Fruit fly (Drosophila melanogaster) S2 (cell line): ENCODE results near the gene RpL28.

Experiments
- CG8478 ChIP-seq: fragments of >200 bp; optimal IDR thresholded peaks from 2 replicates; lab custom pipeline; 2018
- CTCF ChIP-seq, 2 experiments: fragments of >200 bp; optimal IDR thresholded peaks; 2 replicates each; lab custom pipeline; 2018

Gene RpL28

DNA sequence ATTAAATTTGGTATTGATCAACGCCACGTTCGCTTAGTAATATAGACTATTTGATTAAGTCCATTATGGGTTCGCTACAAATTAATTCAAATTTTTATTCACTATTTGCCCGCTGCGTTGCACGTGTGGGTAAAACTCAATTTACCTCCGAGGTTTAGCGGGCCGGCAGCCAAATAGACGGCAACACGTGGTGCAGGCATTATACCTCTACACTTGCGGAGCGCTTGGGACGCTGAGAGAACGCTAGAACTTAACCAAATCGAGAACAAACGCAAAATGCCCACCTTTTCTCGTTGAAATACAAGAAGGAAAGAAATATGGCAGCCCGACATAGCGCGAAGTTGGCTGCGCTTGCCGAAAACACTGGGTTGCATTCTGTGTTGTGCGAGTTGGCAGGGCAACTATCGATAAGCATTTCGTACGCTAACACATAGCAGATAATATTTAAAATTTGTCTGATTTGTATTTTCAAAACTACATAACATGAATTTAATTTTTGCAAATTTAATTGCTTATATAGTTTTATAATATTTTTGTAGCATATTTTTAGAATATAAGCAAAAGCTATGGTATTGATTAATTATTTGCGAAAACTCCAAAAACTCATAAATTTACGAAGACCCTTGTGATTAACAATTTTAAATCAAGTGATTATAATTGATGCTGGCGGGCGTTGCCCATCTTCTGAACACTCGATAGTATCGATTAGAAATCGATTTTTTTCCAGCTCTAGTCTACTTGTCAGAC is at the start of gene RpL28, which contains the start of gene eIF1:
Gene RpL28, minus strand, starts transcription at position 318 of the 747 bp plus-strand sequence.
Gene eIF1, plus strand, starts transcription at position 699 of the 747 bp plus-strand sequence.
- TF ChIP-seq CG8478 (lab: Kevin White, UChicago) (no peak), CTCF (optimal IDR thresholded peaks at IDR 0.05; lab: Kevin White, UChicago) (no peak)

DNA sequence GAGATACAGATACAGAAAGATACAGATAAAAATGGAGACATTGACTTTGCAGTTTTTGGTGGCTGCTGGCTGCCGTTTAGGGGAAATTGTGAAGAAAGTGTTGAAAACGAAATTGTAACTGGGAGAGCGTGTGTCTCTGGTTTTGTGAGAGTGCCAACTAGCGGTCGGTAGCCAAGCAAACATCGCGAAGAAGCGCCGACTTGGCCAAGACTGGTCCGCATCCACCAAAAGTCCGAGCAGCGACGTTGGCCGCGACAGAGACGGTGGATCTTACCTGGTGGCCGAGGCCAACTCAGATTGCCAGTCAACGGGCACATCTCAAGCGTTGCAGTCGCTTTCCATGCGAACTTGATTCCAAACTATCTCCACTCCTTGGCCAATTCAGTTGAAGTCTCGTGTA is 48.0 kb upstream of the RpL28 start, which contains the start of gene CG14960:
Gene CG14960, plus strand, starts transcription at position 301 of the 400 bp plus-strand sequence.
- TF ChIP-seq CTCF (optimal IDR thresholded peaks at IDR 0.05; lab: Kevin White, UChicago) (no peak), CG8478 (lab: Kevin White, UChicago) (no peak)

DNA sequence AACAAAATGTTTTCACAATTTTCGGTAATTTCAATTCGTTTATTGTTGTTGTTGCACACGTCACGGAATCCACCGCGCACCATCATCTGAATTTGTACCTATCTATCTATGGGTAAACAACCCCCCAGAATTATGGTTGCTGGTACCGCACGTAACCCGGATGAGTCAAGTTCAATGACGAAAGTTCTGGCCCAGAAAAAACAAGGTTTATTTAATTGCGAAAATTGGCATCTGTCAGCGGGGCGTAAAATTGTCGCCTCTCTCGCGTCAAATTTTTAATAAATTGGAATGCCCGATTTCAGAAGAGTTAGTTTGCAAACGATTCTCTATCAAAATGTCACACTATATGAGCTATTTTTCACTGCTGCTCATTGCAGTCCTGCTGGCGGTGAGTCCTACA is 45.4 kb upstream of the RpL28 start, which contains the start of gene CG34265:
Gene CG34265, plus strand, starts transcription at position 301 of the 400 bp plus-strand sequence.
- no peak for TF ChIP-seq CG8478 (lab: Kevin White, UChicago)
- no peak for TF ChIP-seq CTCF (optimal IDR thresholded peaks at IDR 0.05; lab: Kevin White, UChicago)

- TF ChIP-seq CTCF (optimal IDR thresholded peaks at IDR 0.05; lab: Kevin White, UChicago) (no peak), CG8478 (lab: Kevin White, UChicago) (no peak)
Measured at dm6 chr3L:3266306-3266705, 43.5 kb upstream of the RpL28 start.

- TF ChIP-seq CTCF (optimal IDR thresholded peaks at IDR 0.05; lab: Kevin White, UChicago) (no peak), CG8478 (lab: Kevin White, UChicago) (no peak)
Measured at dm6 chr3L:3261642-3262041, 38.9 kb upstream of the RpL28 start.

dm6 chr3L:3259703-3260102 is 36.9 kb upstream of the RpL28 start:
- TF ChIP-seq CTCF (optimal IDR thresholded peaks at IDR 0.05; lab: Kevin White, UChicago) (no peak), CG8478 (lab: Kevin White, UChicago) (no peak)

DNA sequence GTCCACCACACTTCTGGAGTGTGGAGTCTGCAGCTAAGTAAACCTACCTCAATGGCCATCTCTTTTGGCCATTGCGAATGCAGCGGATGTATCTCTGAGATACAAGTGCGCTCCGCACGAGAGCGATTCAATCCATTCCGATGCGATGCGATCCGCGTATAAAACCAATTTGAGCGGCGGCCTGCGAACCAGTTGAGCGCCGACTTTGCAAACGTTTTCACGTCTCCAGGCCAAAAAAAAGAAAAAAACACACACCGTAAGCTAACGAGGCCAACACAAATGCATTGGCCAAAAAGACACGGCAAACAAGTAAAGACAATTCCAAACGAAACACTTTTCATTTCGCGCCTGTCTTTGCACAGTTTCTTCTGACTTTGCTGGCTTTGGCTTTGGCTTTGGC is 34.9 kb upstream of the RpL28 start, which contains the start of gene ckd:
Gene ckd, plus strand, starts transcription at position 189 of the 400 bp plus-strand sequence.
- TF ChIP-seq CG8478 (lab: Kevin White, UChicago), result no peak
- TF ChIP-seq CTCF (optimal IDR thresholded peaks at IDR 0.05; lab: Kevin White, UChicago), result no peak

DNA sequence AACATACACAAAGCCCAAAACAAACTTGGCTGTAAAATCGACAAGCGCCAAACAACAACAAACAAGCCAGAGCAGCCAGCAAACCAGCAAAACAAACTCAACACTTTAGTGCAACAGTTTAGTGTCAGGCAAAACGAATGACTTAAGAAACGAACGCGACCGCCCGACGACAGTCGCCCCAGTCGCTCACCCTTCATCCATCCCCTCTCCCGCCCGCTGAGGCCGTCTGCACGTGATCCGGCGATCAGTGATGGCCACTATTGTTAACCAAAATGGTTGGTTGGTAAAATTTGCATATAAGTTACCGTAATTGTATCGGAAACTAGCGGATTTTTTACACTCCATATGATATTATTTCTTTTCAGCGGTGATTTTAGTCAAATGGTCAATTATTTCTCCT is 30.9 kb upstream of the RpL28 start:
- TF ChIP-seq CTCF (optimal IDR thresholded peaks at IDR 0.05; lab: Kevin White, UChicago) (no peak), CG8478 (lab: Kevin White, UChicago) (no peak)

- TF ChIP-seq CTCF (optimal IDR thresholded peaks at IDR 0.05; lab: Kevin White, UChicago), result no peak
- no peak for TF ChIP-seq CG8478 (lab: Kevin White, UChicago)
Measured at dm6 chr3L:3252884-3253283, 30.1 kb upstream of the RpL28 start.

DNA sequence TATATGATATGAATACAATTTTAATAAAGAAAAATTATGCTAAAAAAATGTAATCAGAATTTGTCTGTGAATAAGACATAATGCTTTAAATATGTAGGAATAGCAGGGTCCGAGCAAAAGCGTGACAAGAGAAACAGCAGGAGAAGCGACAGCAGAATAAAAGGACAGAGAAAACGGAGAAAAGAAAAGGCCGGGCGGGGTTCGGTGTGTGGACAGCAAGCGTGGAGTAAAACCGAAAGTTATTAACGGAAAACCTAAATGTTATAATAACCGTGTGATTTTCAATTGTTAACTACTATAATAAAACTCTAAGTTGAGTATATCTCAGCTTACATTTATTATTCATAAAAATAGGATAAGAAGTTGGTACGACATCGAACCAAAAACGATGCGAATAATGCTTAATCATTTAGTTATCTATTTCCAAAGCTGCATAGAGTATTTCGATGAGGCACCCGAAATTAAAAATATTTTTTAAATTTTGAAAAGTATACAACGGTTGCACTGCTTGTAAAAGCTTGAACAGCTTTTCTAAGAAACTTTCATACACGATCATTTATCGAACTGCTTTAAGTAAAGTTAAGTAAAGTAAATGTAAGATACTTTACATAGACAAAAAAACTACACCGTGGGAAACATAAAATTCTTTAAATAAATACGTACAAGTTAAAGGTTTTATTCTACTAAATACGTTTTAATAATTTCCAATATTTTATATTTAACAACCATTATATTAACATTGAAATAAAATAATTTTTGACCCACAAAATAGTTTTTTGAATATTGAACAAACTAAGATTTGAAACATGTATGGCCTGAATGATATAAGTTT is 29.1 kb upstream of the RpL28 start:
- TF ChIP-seq CG8478 (lab: Kevin White, UChicago), result no peak
- no peak for TF ChIP-seq CTCF (optimal IDR thresholded peaks at IDR 0.05; lab: Kevin White, UChicago)

DNA sequence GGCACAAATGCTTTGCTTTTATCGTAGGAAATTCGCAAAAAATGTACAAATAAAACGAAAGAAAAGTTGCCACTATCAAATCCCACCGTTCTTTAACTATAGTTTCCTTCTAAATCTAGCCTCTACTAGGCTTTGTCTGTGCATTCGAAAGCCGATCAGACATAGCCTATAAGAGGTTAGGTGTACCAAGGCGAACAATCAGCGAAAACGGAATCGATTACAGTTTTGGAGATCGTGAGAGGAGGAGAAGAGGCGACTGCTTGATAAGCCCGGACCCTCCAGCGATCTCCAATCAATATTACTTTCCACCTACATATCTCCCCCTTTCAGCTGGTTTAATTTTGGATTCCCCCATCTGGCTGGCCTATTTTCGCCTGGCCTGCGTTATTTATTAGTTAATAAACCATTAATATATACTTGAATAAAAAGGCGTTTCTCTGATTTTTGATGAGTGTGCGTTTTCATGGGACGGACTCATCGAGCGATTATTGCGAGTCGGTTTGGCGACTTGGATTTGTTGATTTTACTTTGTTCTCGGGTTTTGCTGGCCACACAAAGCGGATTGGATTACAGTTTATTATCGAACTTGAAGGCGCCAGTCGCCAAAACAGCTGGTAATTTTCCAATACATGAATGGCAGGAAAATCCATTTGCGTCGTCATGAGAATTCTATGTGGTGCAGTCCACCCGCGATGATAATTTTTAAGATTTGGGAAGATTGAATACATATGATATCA is 28.3 kb upstream of the RpL28 start:
- TF ChIP-seq CTCF (optimal IDR thresholded peaks at IDR 0.05; lab: Kevin White, UChicago) (no peak), CG8478 (lab: Kevin White, UChicago) (no peak)

DNA sequence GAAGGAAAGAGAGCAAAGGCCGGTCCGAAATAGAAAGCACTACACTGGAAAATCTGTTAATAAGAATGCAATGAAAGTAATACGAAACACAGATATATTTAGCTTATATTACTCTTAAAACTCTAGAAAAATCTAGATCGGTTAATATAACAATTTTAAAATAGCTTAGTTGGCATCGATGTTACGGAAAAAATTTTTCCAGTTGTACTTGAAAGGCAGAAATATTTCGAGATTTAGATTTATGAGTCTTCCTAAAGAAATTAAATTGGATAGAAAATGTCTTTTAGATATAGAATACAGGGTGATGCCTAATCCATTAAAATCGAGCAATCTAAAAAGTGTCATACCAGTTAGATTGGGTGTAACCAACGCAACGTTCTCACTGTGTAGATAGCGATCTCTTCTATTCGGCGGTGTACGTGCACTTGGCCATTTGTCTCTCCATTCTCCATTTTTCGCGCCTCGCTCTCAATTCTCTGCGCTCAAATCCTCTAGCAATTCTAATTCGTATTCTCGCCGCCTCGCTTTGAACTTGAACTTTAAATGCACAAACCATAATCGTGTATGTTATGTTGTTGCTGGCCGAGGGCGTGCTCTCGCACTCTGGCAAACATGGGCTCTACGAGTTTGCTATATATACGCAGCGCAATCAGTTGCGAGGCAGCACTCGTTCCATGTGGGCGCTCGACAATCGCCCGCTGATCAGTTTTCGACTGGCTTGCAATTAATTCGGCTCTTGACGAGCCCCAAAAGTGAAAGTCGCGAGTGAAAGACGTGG is 27.4 kb upstream of the RpL28 start:
- TF ChIP-seq CG8478 (lab: Kevin White, UChicago), result no peak
- no peak for TF ChIP-seq CTCF (optimal IDR thresholded peaks at IDR 0.05; lab: Kevin White, UChicago)

DNA sequence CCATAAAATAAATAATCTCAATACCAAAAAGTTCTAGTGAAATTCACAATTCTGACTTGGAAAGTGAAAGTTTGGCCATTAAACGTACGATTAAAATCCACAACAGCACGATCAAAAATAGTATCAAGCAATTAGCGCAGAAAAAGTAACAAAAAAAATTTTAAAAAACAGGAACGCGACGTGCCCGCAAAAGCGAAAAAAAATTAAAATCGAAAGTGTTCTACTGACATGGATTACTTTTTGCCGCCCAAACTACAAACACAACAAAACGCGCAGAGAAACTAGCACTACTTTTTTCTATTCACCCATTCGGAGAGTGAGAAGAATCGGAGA is 26.9 kb upstream of the RpL28 start:
- TF ChIP-seq CTCF (optimal IDR thresholded peaks at IDR 0.05; lab: Kevin White, UChicago) (no peak), CG8478 (lab: Kevin White, UChicago) (no peak)
